Fruit fly (Drosophila melanogaster): ENCODE measurements around the gene Srrm1.
A peak's percentile ranks its signal among the peaks of the same experiment; 100 is the strongest.

DNA sequence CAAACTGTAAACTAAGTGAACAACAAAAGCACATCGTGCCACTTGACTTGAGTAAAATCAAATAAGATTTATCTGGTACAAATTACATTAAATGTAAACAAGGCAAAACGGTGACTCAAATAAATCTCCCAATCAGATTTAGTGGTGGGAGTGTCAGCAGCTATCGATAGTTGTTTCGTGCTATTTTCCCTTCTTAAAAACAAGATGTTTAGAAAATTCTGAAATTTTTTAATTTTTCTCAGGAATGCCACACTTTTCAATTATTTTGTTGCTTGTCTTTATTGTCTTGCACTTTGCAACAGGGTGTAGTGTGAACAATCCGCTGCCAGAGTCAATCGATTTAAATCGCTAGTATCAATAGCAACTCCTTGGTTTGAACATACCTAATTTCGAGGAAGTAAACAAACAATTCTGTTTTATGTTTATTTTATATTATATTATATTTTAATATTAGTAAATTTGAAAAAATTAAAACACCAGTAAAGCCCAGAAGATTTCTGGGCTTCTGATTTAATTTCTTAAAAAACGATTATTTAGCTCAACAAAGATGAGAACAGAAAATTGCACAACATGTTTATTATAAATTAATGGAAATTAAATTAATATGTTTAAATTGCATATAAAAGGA is 21.3 kb upstream of the Srrm1 start, which contains the start of gene MICAL-like:
- TF ChIP-seq dati (GFP tag; IDR thresholded peaks at IDR 0.05), result no peak
- TF ChIP-seq kah (GFP tag; optimal IDR thresholded peaks at IDR 0.05), result no peak
- peak; percentile 80; the same call in 2 of the 4 replicates for TF ChIP-seq chinmo (GFP tag; IDR thresholded peaks at IDR 0.05; ENCODE audit: partially characterized antibody)
- TF ChIP-seq fru (optimal IDR thresholded peaks at IDR 0.05), result no peak
